Fruit fly (Drosophila melanogaster) whole organism, embryonic: Measurements from ENCODE around the gene CG32333.

Source experiments
- Abd-B ChIP-seq: fragments of 200-800 bp; sonication (Bioruptor generic); optimal IDR thresholded peaks from 2 replicates; lab custom pipeline; 2018; ENCODE audit warnings: missing biosample characterization, mild to moderate bottlenecking, missing genetic modification characterization, moderate library complexity
- Blimp-1 ChIP-seq: fragments of 200-800 bp; sonication (Bioruptor generic); optimal IDR thresholded peaks from 3 replicates; lab custom pipeline; 2018; ENCODE audit warnings: missing biosample characterization, missing genetic modification characterization, mild to moderate bottlenecking, moderate library complexity, missing genetic modification reagents
- CG10267 ChIP-seq: fragments of 200-800 bp; sonication (Bioruptor generic); optimal IDR thresholded peaks from 2 replicates; lab custom pipeline; 2018; ENCODE audit warnings: missing biosample characterization, mild to moderate bottlenecking, missing genetic modification characterization, moderate library complexity
- CG10462 ChIP-seq: fragments of 200-800 bp; sonication (Bioruptor generic); optimal IDR thresholded peaks from 2 replicates; lab custom pipeline; 2016; ENCODE audit warnings: missing biosample characterization, missing genetic modification characterization
- CG11093 ChIP-seq: fragments of 200-800 bp; sonication (Bioruptor generic); IDR thresholded peaks from 3 replicates; pipeline ENCODE4 v1.3.6; 2022; ENCODE audit warnings: missing biosample characterization, missing genetic modification characterization
- CG12071 ChIP-seq: fragments of 200-800 bp; sonication (Bioruptor generic); optimal IDR thresholded peaks from 3 replicates; lab custom pipeline; 2018; ENCODE audit warnings: missing biosample characterization, mild to moderate bottlenecking, missing genetic modification characterization
- CG12219 ChIP-seq: fragments of 200-800 bp; sonication (Bioruptor generic); optimal IDR thresholded peaks from 3 replicates; lab custom pipeline; 2018; ENCODE audit warnings: missing biosample characterization, mild to moderate bottlenecking, missing genetic modification characterization
- CG14014 ChIP-seq: fragments of 200-800 bp; sonication (Bioruptor generic); IDR thresholded peaks from 2 replicates; pipeline ENCODE4 v1.3.6; 2022; ENCODE audit warnings: missing biosample characterization, missing genetic modification characterization
- CG15514 ChIP-seq: fragments of 200-800 bp; sonication (Bioruptor generic); optimal IDR thresholded peaks from 3 replicates; lab custom pipeline; 2017; ENCODE audit warnings: missing biosample characterization, missing genetic modification characterization, mild to moderate bottlenecking, moderate library complexity, missing genetic modification reagents
- CG16815 ChIP-seq: fragments of 200-800 bp; sonication (Bioruptor generic); optimal IDR thresholded peaks from 3 replicates; lab custom pipeline; 2017; ENCODE audit warnings: missing biosample characterization, mild to moderate bottlenecking, missing genetic modification characterization
- CG2199 ChIP-seq: fragments of 200-800 bp; sonication (Bioruptor generic); IDR thresholded peaks from 3 replicates; pipeline ENCODE4 v1.3.6; 2022; ENCODE audit warnings: missing biosample characterization, missing genetic modification characterization
- CG30020 ChIP-seq: fragments of 200-800 bp; optimal IDR thresholded peaks from 2 replicates; lab custom pipeline; 2019; ENCODE audit warnings: missing biosample characterization, mild to moderate bottlenecking, missing genetic modification characterization, moderate library complexity
- CG34376 ChIP-seq: fragments of 200-800 bp; sonication (Bioruptor generic); optimal IDR thresholded peaks from 2 replicates; lab custom pipeline; 2018; ENCODE audit warnings: missing biosample characterization, mild to moderate bottlenecking, missing genetic modification characterization
- CG43689 ChIP-seq: fragments of 200-800 bp; sonication (Bioruptor generic); IDR thresholded peaks from 2 replicates; pipeline ENCODE4 v1.3.6; 2022; ENCODE audit warnings: missing biosample characterization, missing genetic modification characterization
- CG8388 ChIP-seq: fragments of 200-800 bp; sonication (Bioruptor generic); optimal IDR thresholded peaks from 2 replicates; lab custom pipeline; 2019; ENCODE audit warnings: missing biosample characterization, mild to moderate bottlenecking, missing genetic modification characterization, moderate library complexity
- CG9437 ChIP-seq: fragments of 200-800 bp; sonication (Bioruptor generic); optimal IDR thresholded peaks from 2 replicates; lab custom pipeline; 2018; ENCODE audit warnings: missing biosample characterization, mild to moderate bottlenecking, missing genetic modification characterization
- CG9727 ChIP-seq: fragments of 200-800 bp; sonication (Bioruptor generic); optimal IDR thresholded peaks from 3 replicates; lab custom pipeline; 2017; ENCODE audit warnings: missing biosample characterization, mild to moderate bottlenecking, missing genetic modification characterization
- CoRest ChIP-seq: fragments of 200-800 bp; sonication (Bioruptor generic); optimal IDR thresholded peaks from 3 replicates; lab custom pipeline; 2018; ENCODE audit warnings: missing biosample characterization, mild to moderate bottlenecking, missing genetic modification characterization, moderate library complexity
- Dfd ChIP-seq, 2 experiments: fragments of >200 bp; optimal IDR thresholded peaks; 2 replicates each; lab custom pipeline; 2017; ENCODE audit warnings: missing biosample characterization in 2 of 2, missing genetic modification characterization in 2 of 2
- Fer1 ChIP-seq: fragments of 200-800 bp; sonication (Bioruptor generic); optimal IDR thresholded peaks from 2 replicates; lab custom pipeline; 2017; ENCODE audit warnings: missing biosample characterization, mild to moderate bottlenecking, missing genetic modification characterization
- Fer3 ChIP-seq: fragments of 200-800 bp; sonication (Bioruptor generic); optimal IDR thresholded peaks from 2 replicates; lab custom pipeline; 2018; ENCODE audit warnings: missing biosample characterization, mild to moderate bottlenecking, missing genetic modification characterization, moderate library complexity
- Gsc ChIP-seq: fragments of 200-800 bp; sonication (Bioruptor generic); IDR thresholded peaks from 2 replicates; pipeline ENCODE4 v1.3.6; 2022; ENCODE audit warnings: missing biosample characterization, missing genetic modification characterization
- HLH3B ChIP-seq: fragments of 200-800 bp; sonication (Bioruptor generic); IDR thresholded peaks from 2 replicates; pipeline ENCODE4 v1.3.6; 2022; ENCODE audit warnings: missing biosample characterization, missing genetic modification characterization
- Hand ChIP-seq: fragments of 200-800 bp; sonication (Bioruptor generic); optimal IDR thresholded peaks from 2 replicates; lab custom pipeline; 2017; ENCODE audit warnings: mild to moderate bottlenecking, missing biosample characterization, missing genetic modification reagents, missing genetic modification characterization
- NC2α ChIP-seq: fragments of 200-800 bp; sonication (Bioruptor generic); optimal IDR thresholded peaks from 2 replicates; lab custom pipeline; 2016; ENCODE audit warnings: missing biosample characterization, missing genetic modification characterization
- Nf-YB ChIP-seq: fragments of 200-800 bp; sonication (Bioruptor generic); optimal IDR thresholded peaks from 3 replicates; lab custom pipeline; 2019; ENCODE audit warnings: missing biosample characterization, mild to moderate bottlenecking, missing genetic modification characterization, moderate library complexity
- Sin3A ChIP-seq: fragments of >200 bp; optimal IDR thresholded peaks from 2 replicates; lab custom pipeline; 2018
- Sox100B ChIP-seq: fragments of 200-800 bp; sonication (Bioruptor generic); optimal IDR thresholded peaks from 3 replicates; lab custom pipeline; 2018; ENCODE audit warnings: missing biosample characterization, mild to moderate bottlenecking, missing genetic modification characterization
- Sry-β ChIP-seq: fragments of 200-800 bp; sonication (Bioruptor generic); optimal IDR thresholded peaks from 2 replicates; lab custom pipeline; 2018; ENCODE audit warnings: missing biosample characterization, mild to moderate bottlenecking, missing genetic modification characterization, moderate library complexity
- Trl ChIP-seq, 3 experiments: fragments of >200 bp in 2 of 3; fragments of 200-800 bp in 1 of 3; sonication (Bioruptor generic) in 1 of 3; optimal IDR thresholded peaks; 2 replicates in 1 of 3; 3 replicates in 2 of 3; lab custom pipeline; 2016 to 2017; ENCODE audit warnings: missing biosample characterization in 1 of 3, missing genetic modification characterization in 1 of 3
- ato ChIP-seq: fragments of 200-800 bp; sonication (Bioruptor generic); IDR thresholded peaks from 2 replicates; pipeline ENCODE4 v1.3.6; 2022; ENCODE audit warnings: missing biosample characterization, missing genetic modification characterization; ENCODE audit not compliant: partially characterized antibody
- bab2 ChIP-seq: fragments of 200-800 bp; sonication (Bioruptor generic); optimal IDR thresholded peaks from 2 replicates; lab custom pipeline; 2016; ENCODE audit warnings: missing biosample characterization, missing genetic modification characterization
- chif ChIP-seq, 2 experiments: fragments of 200-800 bp; sonication (Bioruptor generic); optimal IDR thresholded peaks; 3 replicates each; lab custom pipeline; 2016; ENCODE audit warnings: missing biosample characterization in 2 of 2, missing genetic modification characterization in 2 of 2
- da ChIP-seq: fragments of 200-800 bp; sonication (Bioruptor generic); optimal IDR thresholded peaks from 2 replicates; lab custom pipeline; 2016; ENCODE audit warnings: missing biosample characterization, missing genetic modification characterization
- dmrt11E ChIP-seq: fragments of 200-800 bp; sonication (Bioruptor generic); optimal IDR thresholded peaks from 3 replicates; lab custom pipeline; 2018; ENCODE audit warnings: missing biosample characterization, mild to moderate bottlenecking, missing genetic modification characterization, moderate library complexity
- gce ChIP-seq: fragments of 200-800 bp; sonication (Bioruptor generic); IDR thresholded peaks from 3 replicates; pipeline ENCODE4 v1.3.6; 2022; ENCODE audit warnings: missing biosample characterization, missing genetic modification characterization
- gcm ChIP-seq: fragments of 200-800 bp; sonication (Bioruptor generic); optimal IDR thresholded peaks from 2 replicates; lab custom pipeline; 2019; ENCODE audit warnings: missing biosample characterization, mild to moderate bottlenecking, missing genetic modification characterization, moderate library complexity
- h ChIP-seq: fragments of >200 bp; optimal IDR thresholded peaks from 2 replicates; lab custom pipeline; 2017
- jing ChIP-seq: fragments of 200-800 bp; sonication (Bioruptor generic); optimal IDR thresholded peaks from 2 replicates; lab custom pipeline; 2018; ENCODE audit warnings: missing biosample characterization, mild to moderate bottlenecking, missing genetic modification characterization
- ken ChIP-seq: fragments of 200-800 bp; sonication (Bioruptor generic); IDR thresholded peaks from 3 replicates; pipeline ENCODE4 v1.3.6; 2022; ENCODE audit warnings: missing biosample characterization, missing genetic modification characterization
- lab ChIP-seq: fragments of 200-800 bp; sonication (Bioruptor generic); optimal IDR thresholded peaks from 3 replicates; lab custom pipeline; 2017; ENCODE audit warnings: missing biosample characterization, missing genetic modification characterization, mild to moderate bottlenecking, moderate library complexity, missing genetic modification reagents
- mld ChIP-seq: fragments of 200-800 bp; sonication (Bioruptor generic); IDR thresholded peaks from 3 replicates; pipeline ENCODE4 v1.3.6; 2022; ENCODE audit warnings: missing biosample characterization, missing genetic modification characterization; ENCODE audit not compliant: partially characterized antibody
- pan ChIP-seq, 4 experiments: fragments of >200 bp in 3 of 4; fragments of 200-800 bp in 1 of 4; sonication (Bioruptor generic) in 1 of 4; optimal IDR thresholded peaks in 3 of 4; IDR thresholded peaks in 1 of 4; 2 replicates each; pipeline versions ENCODE4 v1.3.6 to Lab custom; 2017 to 2022; ENCODE audit warnings: missing biosample characterization in 2 of 4, missing genetic modification characterization in 2 of 4, mixed read lengths in 1 of 4
- pho ChIP-seq: fragments of 200-800 bp; sonication (Bioruptor generic); optimal IDR thresholded peaks from 2 replicates; lab custom pipeline; 2016; ENCODE audit warnings: missing biosample characterization, missing genetic modification characterization
- sc ChIP-seq, 3 experiments: fragments of >200 bp in 2 of 3; fragments of 200-800 bp in 1 of 3; sonication (Bioruptor generic) in 1 of 3; optimal IDR thresholded peaks; 2 replicates in 2 of 3; 3 replicates in 1 of 3; lab custom pipeline; 2017; ENCODE audit warnings: mild to moderate bottlenecking in 1 of 3, missing biosample characterization in 1 of 3, missing genetic modification characterization in 1 of 3, missing genetic modification reagents in 1 of 3
- slp2 ChIP-seq: fragments of 200-800 bp; sonication (Bioruptor generic); optimal IDR thresholded peaks from 2 replicates; lab custom pipeline; 2016; ENCODE audit warnings: missing biosample characterization, missing genetic modification characterization
- so ChIP-seq: fragments of 200-800 bp; sonication (Bioruptor generic); IDR thresholded peaks from 3 replicates; pipeline ENCODE4 v1.3.6; 2022; ENCODE audit warnings: missing biosample characterization, missing genetic modification characterization
- tgo ChIP-seq: fragments of 200-800 bp; sonication (Bioruptor generic); IDR thresholded peaks from 3 replicates; pipeline ENCODE4 v1.3.6; 2022; ENCODE audit warnings: missing biosample characterization, missing genetic modification characterization

Gene CG32333

DNA sequence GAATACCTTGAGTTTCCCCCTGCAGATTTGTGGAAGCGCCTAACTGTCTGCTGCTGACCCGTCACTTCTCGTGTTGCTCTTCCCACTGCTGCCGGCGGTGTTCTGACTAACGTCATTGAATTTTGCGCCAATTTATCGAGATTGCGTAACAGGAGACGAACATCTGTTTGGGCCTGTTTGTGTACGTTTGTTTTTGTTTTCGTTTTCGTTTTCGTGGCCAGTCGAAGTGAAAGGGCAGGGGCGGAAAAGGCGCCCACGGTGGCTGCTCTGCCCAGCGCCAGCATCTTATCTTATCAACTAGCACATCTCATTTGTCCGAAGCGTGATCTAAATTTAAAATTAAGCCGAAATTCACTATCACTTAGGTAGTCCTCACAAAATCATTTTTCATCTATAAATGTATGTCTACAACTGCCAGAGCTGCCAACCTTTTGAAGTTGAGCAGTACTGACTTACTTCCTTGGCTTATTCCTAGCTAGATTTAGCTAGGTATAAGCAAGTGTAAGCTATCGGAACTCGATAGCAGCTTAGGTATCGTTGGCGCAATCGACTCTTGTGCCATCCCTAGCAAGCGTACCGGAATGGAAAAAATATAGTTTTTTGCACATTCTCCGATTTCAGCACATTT is 31.4 kb downstream of the CG32333 start, which contains the start of the genes Ctr9 and Nt5a (continued):
- TF ChIP-seq lab: no peak
- TF ChIP-seq CG12219: no peak
- no peak for TF ChIP-seq CG11093 (GFP tag; lab: Robert Waterston, UW)
- no peak; the same call in 1 of the 2 replicates for TF ChIP-seq HLH3B (GFP tag; lab: Robert Waterston, UW)
- peak; percentile 53 for TF ChIP-seq Abd-B (GFP tag; lab: Kevin White, UChicago)
- no peak for TF ChIP-seq CG10462 (GFP tag; lab: Kevin White, UChicago)
- peak; percentile 66 for TF ChIP-seq pho (GFP tag; lab: Kevin White, UChicago)
- no peak for TF ChIP-seq NC2α (GFP tag; lab: Kevin White, UChicago)
- TF ChIP-seq Dfd (GFP tag; optimal IDR thresholded peaks at IDR 0.05; lab: Kevin White, UChicago): no peak
- TF ChIP-seq Trl (optimal IDR thresholded peaks at IDR 0.05; lab: Kevin White, UChicago): no peak
- peak; percentile 76 for TF ChIP-seq Trl (GFP tag; optimal IDR thresholded peaks at IDR 0.05; lab: Kevin White, UChicago)
- no peak for TF ChIP-seq Hand (GFP tag; lab: Kevin White, UChicago)
- no peak for TF ChIP-seq tgo
- TF ChIP-seq CG34376 (GFP tag; lab: Kevin White, UChicago): peak; percentile 70
- no peak for TF ChIP-seq Sox100B (GFP tag; lab: Kevin White, UChicago)
- TF ChIP-seq ken (GFP tag; lab: Robert Waterston, UW): 0 out of 3 replicates have a peak, but pooled peaks have one; percentile 56
- TF ChIP-seq Nf-YB (GFP tag; lab: Kevin White, UChicago): peak; percentile 8
- TF ChIP-seq sc (optimal IDR thresholded peaks at IDR 0.05; lab: Kevin White, UChicago): no peak
- TF ChIP-seq sc (GFP tag; optimal IDR thresholded peaks at IDR 0.05; lab: Kevin White, UChicago): no peak
- peak; percentile 36 for TF ChIP-seq Fer3
- no peak for TF ChIP-seq so (GFP tag; lab: Robert Waterston, UW)
- peak; percentile 26 for TF ChIP-seq slp2 (GFP tag; lab: Kevin White, UChicago)
- no peak for TF ChIP-seq CG12071 (GFP tag; lab: Kevin White, UChicago)
- peak; percentile 28 for TF ChIP-seq da (GFP tag; lab: Kevin White, UChicago)
- TF ChIP-seq Blimp-1 (GFP tag; lab: Kevin White, UChicago): peak; percentile 71
- no peak for TF ChIP-seq CG9727 (GFP tag; lab: Kevin White, UChicago)
- TF ChIP-seq Fer1: peak; percentile 52
- no peak for TF ChIP-seq jing
- TF ChIP-seq CG10267 (tag; lab: Kevin White, UChicago): peak; percentile 61
- no peak for TF ChIP-seq gcm
- TF ChIP-seq CG15514 (GFP tag; lab: Kevin White, UChicago): peak; percentile 94
- no peak for TF ChIP-seq CG14014 (GFP tag; lab: Robert Waterston, UW)
- peak; percentile 59 for TF ChIP-seq bab2 (GFP tag; lab: Kevin White, UChicago)
- TF ChIP-seq CG30020 (tag; lab: Kevin White, UChicago): peak; percentile 74
- TF ChIP-seq pan (optimal IDR thresholded peaks at IDR 0.05; lab: Kevin White, UChicago): no peak
- no peak for TF ChIP-seq pan (GFP tag; optimal IDR thresholded peaks at IDR 0.05 in 1 of 2, IDR thresholded peaks at IDR 0.05 in 1 of 2)
- TF ChIP-seq Sin3A (lab: Kevin White, UChicago): peak; percentile 80
- peak; percentile 62 for TF ChIP-seq CoRest
- no peak for TF ChIP-seq gce
- peak in 1 of 2 experiments; percentile 36 for TF ChIP-seq chif (GFP tag; optimal IDR thresholded peaks at IDR 0.05; lab: Kevin White, UChicago)
- peak; percentile 31 for TF ChIP-seq dmrt11E (tag; lab: Kevin White, UChicago)
- no peak for TF ChIP-seq h (lab: Kevin White, UChicago)
- no peak for TF ChIP-seq CG9437 (GFP tag; lab: Kevin White, UChicago)
- TF ChIP-seq CG2199: no peak
- peak; percentile 10; the same call in 1 of the 3 replicates for TF ChIP-seq mld
- TF ChIP-seq Gsc (GFP tag; lab: Robert Waterston, UW): no peak
- TF ChIP-seq CG43689 (GFP tag; lab: Robert Waterston, UW): no peak
- peak; percentile 96 for TF ChIP-seq Sry-β (GFP tag; lab: Kevin White, UChicago)
- TF ChIP-seq CG16815 (GFP tag; lab: Kevin White, UChicago): no peak
- TF ChIP-seq CG8388 (GFP tag; lab: Kevin White, UChicago): peak; percentile 27
- peak; percentile 66 for TF ChIP-seq ato (GFP tag; lab: Robert Waterston, UW)
